Worm (Caenorhabditis elegans): ENCODE data around the gene smg-7.

DNA sequence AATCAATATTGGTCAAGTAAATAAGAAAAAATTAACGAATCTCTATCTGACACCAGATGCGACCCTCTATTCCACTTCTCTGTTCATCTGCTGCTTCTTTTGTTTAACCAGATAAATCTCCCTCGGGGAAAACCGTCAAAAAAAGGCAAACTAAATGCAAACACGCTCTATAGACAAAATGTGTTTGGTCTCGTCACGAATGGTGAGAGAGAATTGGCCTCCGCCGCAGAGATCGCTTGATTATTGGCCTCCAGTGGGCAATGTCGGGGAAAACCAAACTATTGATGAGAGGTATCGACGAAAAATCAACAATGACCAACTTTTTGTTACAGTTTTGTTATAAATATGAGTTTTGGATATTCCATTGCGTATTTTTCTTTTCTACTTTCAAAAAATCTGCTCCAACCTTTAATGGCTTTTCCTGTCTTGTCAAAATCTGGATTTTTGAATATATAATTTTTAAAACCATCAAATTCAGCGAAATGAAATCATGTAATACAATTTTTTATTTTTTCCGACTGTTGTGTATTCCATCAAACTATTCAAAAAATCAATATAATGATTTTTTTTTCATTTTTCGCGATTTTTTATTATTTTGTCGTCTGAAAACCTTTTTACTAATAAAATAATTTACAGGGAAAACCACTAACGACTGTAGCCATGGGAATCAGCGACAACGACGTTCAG lies 48.3 kb upstream of the smg-7 start, which contains the start of the genes C17H12.2 and vha-8:
- TF ChIP-seq ets-7 (tag; optimal IDR thresholded peaks at IDR 0.05) (no peak), ama-1 (optimal IDR thresholded peaks at IDR 0.05) (no peak)

Measured in whole organism, early embryonic.